Worm (Caenorhabditis elegans) whole organism, young adult: ENCODE results near the gene nhr-277.
"Not testable (repeated sequence)": the region's sequence is repeated elsewhere in the genome, so short reads cannot be mapped to it uniquely, and the experiment has no call there.

Source experiments
- B0019.2 ChIP-seq: fragments of 200-800 bp; sonication (Bioruptor generic); conservative IDR thresholded peaks from 2 replicates; pipeline ENCODE4 v1.3.6; 2022; ENCODE audit warnings: missing genetic modification reagents, missing genetic modification characterization, missing compliant biosample characterization
- C17E4.6 ChIP-seq: fragments of 200-800 bp; sonication (Bioruptor generic); IDR thresholded peaks from 2 replicates; pipeline ENCODE4 v1.3.6; 2022; ENCODE audit warnings: missing genetic modification reagents, missing genetic modification characterization, missing compliant biosample characterization
- F49E8.2 ChIP-seq: sonication (generic microtip); optimal IDR thresholded peaks from 3 replicates; lab custom pipeline; 2017; ENCODE audit warnings: missing genetic modification characterization, mild to moderate bottlenecking, missing compliant biosample characterization, antibody characterized with exemption, moderate library complexity; ENCODE audit not compliant: insufficient read depth
- K11D2.4 ChIP-seq: fragments of 200-800 bp; sonication (Bioruptor generic); IDR thresholded peaks from 2 replicates; pipeline ENCODE4 v1.3.6; 2022; ENCODE audit warnings: missing genetic modification reagents, missing genetic modification characterization, missing compliant biosample characterization
- Y53F4B.3 ChIP-seq: fragments of 200-800 bp; sonication (Bioruptor generic); IDR thresholded peaks from 2 replicates; pipeline ENCODE4 v1.3.6; 2022; ENCODE audit warnings: missing genetic modification reagents, missing genetic modification characterization, missing compliant biosample characterization
- Y53G8AR.9 ChIP-seq: fragments of 200-800 bp; sonication (Bioruptor generic); conservative IDR thresholded peaks from 2 replicates; pipeline ENCODE4 v1.3.6; 2022; ENCODE audit warnings: missing genetic modification reagents, missing genetic modification characterization, missing compliant biosample characterization
- Y56A3A.18 ChIP-seq: fragments of 200-800 bp; sonication (Bioruptor generic); IDR thresholded peaks from 2 replicates; pipeline ENCODE4 v1.3.6; 2022; ENCODE audit warnings: missing genetic modification reagents, missing genetic modification characterization, missing compliant biosample characterization
- Y79H2A.3 ChIP-seq: fragments of 200-800 bp; sonication (Bioruptor generic); conservative IDR thresholded peaks from 2 replicates; pipeline ENCODE4 v1.3.6; 2022; ENCODE audit warnings: missing genetic modification reagents, missing genetic modification characterization, missing compliant biosample characterization
- Y95B8A.8 ChIP-seq: fragments of 200-800 bp; sonication (Bioruptor generic); IDR thresholded peaks from 2 replicates; pipeline ENCODE4 v1.3.6; 2022; ENCODE audit warnings: missing genetic modification reagents, missing genetic modification characterization, missing compliant biosample characterization
- ZK185.1 ChIP-seq: sonication (generic microtip); optimal IDR thresholded peaks from 2 replicates; lab custom pipeline; 2016; ENCODE audit warnings: mild to moderate bottlenecking, missing genetic modification characterization, missing compliant biosample characterization; ENCODE audit not compliant: poor library complexity, severe bottlenecking
- aptf-3 ChIP-seq: fragments of 200-800 bp; sonication (Bioruptor generic); IDR thresholded peaks from 2 replicates; pipeline ENCODE4 v1.3.6; 2022; ENCODE audit warnings: missing genetic modification characterization, missing compliant biosample characterization
- attf-3 ChIP-seq: fragments of 200-800 bp; sonication (Bioruptor generic); conservative IDR thresholded peaks from 2 replicates; pipeline ENCODE4 v1.3.6; 2022; ENCODE audit warnings: missing genetic modification reagents, missing genetic modification characterization, missing compliant biosample characterization
- cebp-1 ChIP-seq, 2 experiments: fragments of 200-800 bp in 1 of 2; sonication (Bioruptor generic) in 1 of 2; sonication (generic microtip) in 1 of 2; IDR thresholded peaks in 1 of 2; optimal IDR thresholded peaks in 1 of 2; 2 replicates each; pipeline versions ENCODE4 v1.3.6 to Lab custom; 2017 to 2022; ENCODE audit warnings: missing compliant biosample characterization in 2 of 2, missing genetic modification characterization in 2 of 2, mild to moderate bottlenecking in 1 of 2, missing genetic modification reagents in 1 of 2, moderate library complexity in 1 of 2
- cebp-2 ChIP-seq: fragments of 200-800 bp; sonication (Bioruptor generic); IDR thresholded peaks from 2 replicates; pipeline ENCODE4 v1.3.6; 2022; ENCODE audit warnings: missing genetic modification characterization, missing compliant biosample characterization
- ceh-100 ChIP-seq: fragments of 200-800 bp; sonication (Bioruptor generic); IDR thresholded peaks from 2 replicates; pipeline ENCODE4 v1.3.6; 2022; ENCODE audit warnings: missing genetic modification reagents, missing genetic modification characterization, missing compliant biosample characterization
- ceh-79 ChIP-seq: sonication (generic microtip); optimal IDR thresholded peaks from 2 replicates; lab custom pipeline; 2017; ENCODE audit warnings: mild to moderate bottlenecking, missing genetic modification characterization, missing compliant biosample characterization
- egl-18 ChIP-seq: fragments of 200-800 bp; sonication (Bioruptor generic); IDR thresholded peaks from 2 replicates; pipeline ENCODE4 v1.3.6; 2022; ENCODE audit warnings: missing genetic modification reagents, missing genetic modification characterization, missing compliant biosample characterization
- egl-44 ChIP-seq: fragments of 200-800 bp; sonication (Bioruptor generic); IDR thresholded peaks from 2 replicates; pipeline ENCODE4 v1.3.6; 2022; ENCODE audit warnings: missing genetic modification reagents, missing genetic modification characterization, missing compliant biosample characterization
- ekl-4 ChIP-seq: fragments of 200-800 bp; sonication (Bioruptor generic); IDR thresholded peaks from 2 replicates; pipeline ENCODE4 v1.3.6; 2022; ENCODE audit warnings: missing genetic modification reagents, missing genetic modification characterization, missing compliant biosample characterization
- gei-17 ChIP-seq: fragments of 200-800 bp; sonication (Bioruptor generic); optimal IDR thresholded peaks from 2 replicates; lab custom pipeline; 2018; ENCODE audit warnings: mild to moderate bottlenecking, missing genetic modification characterization, missing compliant biosample characterization
- hlh-12 ChIP-seq: sonication (generic microtip); optimal IDR thresholded peaks from 2 replicates; lab custom pipeline; 2016; ENCODE audit warnings: missing genetic modification characterization, missing compliant biosample characterization
- hlh-26 ChIP-seq: fragments of 200-800 bp; sonication (Bioruptor generic); conservative IDR thresholded peaks from 2 replicates; pipeline ENCODE4 v1.3.6; 2022; ENCODE audit warnings: missing genetic modification reagents, missing genetic modification characterization, missing compliant biosample characterization
- hmg-20 ChIP-seq: fragments of 200-800 bp; sonication (Bioruptor generic); IDR thresholded peaks from 2 replicates; pipeline ENCODE4 v1.3.6; 2022; ENCODE audit warnings: missing genetic modification reagents, missing genetic modification characterization, missing compliant biosample characterization
- let-607 ChIP-seq, 2 experiments: fragments of 200-800 bp in 1 of 2; sonication (Bioruptor generic) in 1 of 2; sonication (generic microtip) in 1 of 2; optimal IDR thresholded peaks; 2 replicates each; lab custom pipeline; 2016 to 2018; ENCODE audit warnings: mild to moderate bottlenecking in 2 of 2, missing compliant biosample characterization in 2 of 2, missing genetic modification characterization in 2 of 2, moderate library complexity in 2 of 2, missing genotype in 1 of 2
- madf-3 ChIP-seq: fragments of 200-800 bp; sonication (Bioruptor generic); IDR thresholded peaks from 2 replicates; pipeline ENCODE4 v1.3.6; 2022; ENCODE audit warnings: missing genetic modification reagents, missing genetic modification characterization, missing compliant biosample characterization
- mel-28 ChIP-seq: sonication (generic microtip); optimal IDR thresholded peaks from 2 replicates; lab custom pipeline; 2016; ENCODE audit warnings: borderline replicate concordance, mild to moderate bottlenecking, missing genetic modification characterization, missing compliant biosample characterization
- mes-4 ChIP-seq: sonication (generic microtip); optimal IDR thresholded peaks from 2 replicates; lab custom pipeline; 2016; ENCODE audit warnings: missing genotype, missing genetic modification characterization, missing compliant biosample characterization
- nfya-1 ChIP-seq: sonication (generic microtip); optimal IDR thresholded peaks from 2 replicates; lab custom pipeline; 2017; ENCODE audit warnings: antibody characterized with exemption, missing compliant biosample characterization, missing genetic modification characterization, borderline replicate concordance; ENCODE audit not compliant: insufficient read depth
- nfya-2 ChIP-seq: fragments of 200-800 bp; sonication (Bioruptor generic); IDR thresholded peaks from 2 replicates; pipeline ENCODE4 v1.3.6; 2022; ENCODE audit warnings: missing genetic modification reagents, missing genetic modification characterization, missing compliant biosample characterization
- nfyb-1 ChIP-seq: fragments of 200-800 bp; sonication (Bioruptor generic); IDR thresholded peaks from 2 replicates; pipeline ENCODE4 v1.3.6; 2022; ENCODE audit warnings: missing genetic modification reagents, missing genetic modification characterization, missing compliant biosample characterization
- nhr-120 ChIP-seq: fragments of 200-800 bp; sonication (Bioruptor generic); IDR thresholded peaks from 2 replicates; pipeline ENCODE4 v1.3.6; 2022; ENCODE audit warnings: missing genetic modification characterization, missing compliant biosample characterization
- nhr-90 ChIP-seq: sonication (generic microtip); optimal IDR thresholded peaks from 2 replicates; lab custom pipeline; 2016; ENCODE audit warnings: missing genotype, mild to moderate bottlenecking, missing genetic modification characterization, missing compliant biosample characterization
- pha-4 ChIP-seq: fragments of 150-350 bp; sonication (generic microtip); optimal IDR thresholded peaks from 2 replicates; lab custom pipeline; 2014; ENCODE audit warnings: missing biosample characterization, missing genetic modification reagents, missing genetic modification characterization
- rcor-1 ChIP-seq: fragments of 200-800 bp; sonication (Bioruptor generic); IDR thresholded peaks from 2 replicates; pipeline ENCODE4 v1.3.6; 2022; ENCODE audit warnings: missing genetic modification reagents, missing genetic modification characterization, missing compliant biosample characterization
- rec-8 ChIP-seq, 2 experiments: sonication (generic microtip); optimal IDR thresholded peaks; 2 replicates each; lab custom pipeline; 2016; ENCODE audit warnings: mild to moderate bottlenecking in 2 of 2, missing genetic modification characterization in 2 of 2, missing genetic modification reagents in 2 of 2, missing genotype in 2 of 2, missing biosample characterization in 1 of 2, missing compliant biosample characterization in 1 of 2, moderate library complexity in 1 of 2
- sdz-38 ChIP-seq: sonication (generic microtip); optimal IDR thresholded peaks from 2 replicates; lab custom pipeline; 2016; ENCODE audit warnings: missing genotype, missing genetic modification characterization, missing compliant biosample characterization
- tbx-9 ChIP-seq: sonication (generic microtip); optimal IDR thresholded peaks from 2 replicates; lab custom pipeline; 2016; ENCODE audit warnings: borderline replicate concordance, missing genetic modification characterization, inconsistent platforms, missing compliant biosample characterization
- unc-62 ChIP-seq: fragments of 150-350 bp; optimal IDR thresholded peaks from 2 replicates; lab custom pipeline; 2014; ENCODE audit warnings: missing biosample characterization, missing genetic modification reagents, missing genetic modification characterization
- zfh-2 ChIP-seq: fragments of 200-800 bp; sonication (Bioruptor generic); conservative IDR thresholded peaks from 2 replicates; pipeline ENCODE4 v1.3.6; 2022; ENCODE audit warnings: missing genetic modification reagents, missing genetic modification characterization, missing compliant biosample characterization

The nhr-277 gene

ce11 chrIV:2711122-2711669 is 31.6 kb upstream of the nhr-277 start (continued):
- no peak for TF ChIP-seq nhr-90 (tag; lab: Kevin White, UChicago)
- peak in 1 of 2 experiments; percentile 38 for TF ChIP-seq let-607 (tag; optimal IDR thresholded peaks at IDR 0.05; lab: Kevin White, UChicago)
- no peak for TF ChIP-seq cebp-2 (GFP tag; lab: Robert Waterston, UW)

- TF ChIP-seq F49E8.2 (tag; lab: Kevin White, UChicago) (no peak), ZK185.1 (tag; lab: Kevin White, UChicago) (no peak), unc-62 (no peak), ekl-4 (GFP tag; lab: Robert Waterston, UW) (no peak), Y53F4B.3 (GFP tag; lab: Robert Waterston, UW) (no peak), C17E4.6 (no peak), B0019.2 (GFP tag; lab: Robert Waterston, UW) (no peak), egl-18 (GFP tag; lab: Robert Waterston, UW) (no peak), hmg-20 (GFP tag; lab: Robert Waterston, UW) (no peak), nfya-2 (GFP tag; lab: Robert Waterston, UW) (no peak), Y56A3A.18 (GFP tag; lab: Robert Waterston, UW) (no peak), sdz-38 (tag; lab: Kevin White, UChicago) (no peak)
Measured at ce11 chrIV:2712935-2713334, 29.9 kb upstream of the nhr-277 start, which contains the start of gene Y94H6A.12. TSS of gene Y94H6A.12 (minus strand) at chrIV:2713035.

ce11 chrIV:2716474-2716873 is 26.3 kb upstream of the nhr-277 start, which contains the start of gene Y94H6A.7:
TSS of gene Y94H6A.7 (minus strand) at chrIV:2716574.
- TF ChIP-seq hlh-12 (tag; lab: Kevin White, UChicago); egl-44 (GFP tag; lab: Robert Waterston, UW); Y53G8AR.9 (GFP tag; lab: Robert Waterston, UW): not testable (repeated sequence)

- not testable (repeated sequence) for TF ChIP-seq nfya-2, hlh-26, nhr-120 (GFP tag; lab: Robert Waterston, UW)
Measured at ce11 chrIV:2719734-2720133, 23.1 kb upstream of the nhr-277 start, which contains the start of gene ndua-12. TSS of gene ndua-12 (minus strand) at chrIV:2719834.

ce11 chrIV:2725784-2726183 is 17.0 kb upstream of the nhr-277 start, which contains the start of gene ubxn-2:
TSS of gene ubxn-2 (minus strand) at chrIV:2725819.
- no peak for TF ChIP-seq Y53F4B.3 (GFP tag; lab: Robert Waterston, UW)
- TF ChIP-seq ceh-79 (tag; lab: Kevin White, UChicago): no peak
- TF ChIP-seq nfyb-1 (GFP tag; lab: Robert Waterston, UW): peak; percentile 83
- peak; percentile 36 for TF ChIP-seq attf-3 (GFP tag; lab: Robert Waterston, UW)
- peak; percentile 30; the same call in 1 of the 2 replicates for TF ChIP-seq zfh-2
- no peak for TF ChIP-seq cebp-1 (GFP tag; IDR thresholded peaks at IDR 0.05; lab: Robert Waterston, UW)
- peak; percentile 78 for TF ChIP-seq cebp-1 (tag; optimal IDR thresholded peaks at IDR 0.05; lab: Kevin White, UChicago)
- no peak for TF ChIP-seq Y95B8A.8 (GFP tag; lab: Robert Waterston, UW)
- 0 out of 2 replicates have a peak, but pooled peaks have one; percentile 60 for TF ChIP-seq madf-3 (GFP tag; lab: Robert Waterston, UW)
- TF ChIP-seq ceh-100: no peak
- TF ChIP-seq Y79H2A.3 (GFP tag; lab: Robert Waterston, UW): no peak
- no peak for TF ChIP-seq mes-4
- peak; percentile 71 for TF ChIP-seq K11D2.4 (GFP tag; lab: Robert Waterston, UW)
- TF ChIP-seq mel-28 (tag; lab: Kevin White, UChicago): no peak
- peak; percentile 18 for TF ChIP-seq gei-17 (GFP tag; lab: Kevin White, UChicago)
- TF ChIP-seq Y53G8AR.9 (GFP tag; lab: Robert Waterston, UW): peak; percentile 91
- TF ChIP-seq tbx-9: no peak
- peak in 1 of 2 experiments; percentile 1 for TF ChIP-seq rec-8 (tag; optimal IDR thresholded peaks at IDR 0.05; lab: Kevin White, UChicago)
- no peak for TF ChIP-seq aptf-3
- TF ChIP-seq nfya-1 (tag; lab: Kevin White, UChicago): no peak
- TF ChIP-seq rcor-1 (GFP tag; lab: Robert Waterston, UW): peak; percentile 56; the same call in 1 of the 2 replicates
- TF ChIP-seq pha-4 (tag; lab: Kevin White, UChicago): no peak
